Fruit fly (Drosophila melanogaster) whole organism, embryonic: ENCODE results near the gene CG43610.

Source experiments
- ATbp ChIP-seq: fragments of 200-800 bp; sonication (Bioruptor generic); optimal IDR thresholded peaks from 2 replicates; lab custom pipeline; 2017; ENCODE audit warnings: missing biosample characterization, mild to moderate bottlenecking, missing genetic modification characterization, missing genetic modification reagents
- B-H1 ChIP-seq: fragments of 200-800 bp; sonication (Bioruptor generic); IDR thresholded peaks from 3 replicates; pipeline ENCODE4 v1.3.6; 2022; ENCODE audit warnings: missing biosample characterization, missing genetic modification characterization
- Blimp-1 ChIP-seq: fragments of 200-800 bp; sonication (Bioruptor generic); optimal IDR thresholded peaks from 3 replicates; lab custom pipeline; 2018; ENCODE audit warnings: missing biosample characterization, missing genetic modification characterization, mild to moderate bottlenecking, moderate library complexity, missing genetic modification reagents
- CG10321 ChIP-seq: fragments of 200-800 bp; sonication (Bioruptor generic); IDR thresholded peaks from 2 replicates; pipeline ENCODE4 v1.3.6; 2022; ENCODE audit warnings: missing biosample characterization, missing genetic modification characterization
- CG11247 ChIP-seq: fragments of 200-800 bp; sonication (Bioruptor generic); IDR thresholded peaks from 2 replicates; pipeline ENCODE4 v1.3.6; 2022; ENCODE audit warnings: missing biosample characterization, missing genetic modification characterization
- CG11695 ChIP-seq: fragments of 200-800 bp; sonication (Bioruptor generic); IDR thresholded peaks from 3 replicates; pipeline ENCODE4 v1.3.6; 2022; ENCODE audit warnings: missing biosample characterization, missing genetic modification characterization
- CG14965 ChIP-seq: fragments of 200-800 bp; sonication (Bioruptor generic); optimal IDR thresholded peaks from 2 replicates; lab custom pipeline; 2016; ENCODE audit warnings: missing biosample characterization, missing genetic modification characterization, borderline replicate concordance
- CG15479 ChIP-seq: fragments of 200-800 bp; sonication (Bioruptor generic); optimal IDR thresholded peaks from 3 replicates; lab custom pipeline; 2019; ENCODE audit warnings: missing biosample characterization, mild to moderate bottlenecking, missing genetic modification characterization, moderate library complexity
- CG15514 ChIP-seq: fragments of 200-800 bp; sonication (Bioruptor generic); optimal IDR thresholded peaks from 3 replicates; lab custom pipeline; 2017; ENCODE audit warnings: missing biosample characterization, missing genetic modification characterization, mild to moderate bottlenecking, moderate library complexity, missing genetic modification reagents
- CG17361 ChIP-seq: fragments of 200-800 bp; sonication (Bioruptor generic); IDR thresholded peaks from 3 replicates; pipeline ENCODE4 v1.3.6; 2022; ENCODE audit warnings: missing biosample characterization, missing genetic modification characterization
- CG17802 ChIP-seq: fragments of 200-800 bp; sonication (Bioruptor generic); optimal IDR thresholded peaks from 2 replicates; lab custom pipeline; 2018; ENCODE audit warnings: missing biosample characterization, mild to moderate bottlenecking, missing genetic modification characterization, moderate library complexity
- CG2120 ChIP-seq: fragments of 200-800 bp; sonication (Bioruptor generic); optimal IDR thresholded peaks from 3 replicates; lab custom pipeline; 2016; ENCODE audit warnings: missing biosample characterization, missing genetic modification characterization
- CG2199 ChIP-seq: fragments of 200-800 bp; sonication (Bioruptor generic); IDR thresholded peaks from 3 replicates; pipeline ENCODE4 v1.3.6; 2022; ENCODE audit warnings: missing biosample characterization, missing genetic modification characterization
- CG31388 ChIP-seq: fragments of 200-800 bp; sonication (Bioruptor generic); optimal IDR thresholded peaks from 2 replicates; lab custom pipeline; 2016; ENCODE audit warnings: missing biosample characterization, missing genetic modification characterization
- CG3281 ChIP-seq: fragments of 200-800 bp; sonication (Bioruptor generic); optimal IDR thresholded peaks from 3 replicates; lab custom pipeline; 2017; ENCODE audit warnings: missing biosample characterization, mild to moderate bottlenecking, missing genetic modification characterization
- CG3847 ChIP-seq: fragments of 200-800 bp; sonication (Bioruptor generic); IDR thresholded peaks from 2 replicates; pipeline ENCODE4 v1.3.6; 2022; ENCODE audit warnings: missing biosample characterization, missing genetic modification characterization
- CG43689 ChIP-seq: fragments of 200-800 bp; sonication (Bioruptor generic); IDR thresholded peaks from 2 replicates; pipeline ENCODE4 v1.3.6; 2022; ENCODE audit warnings: missing biosample characterization, missing genetic modification characterization
- CG7556 ChIP-seq: fragments of 200-800 bp; sonication (Bioruptor generic); optimal IDR thresholded peaks from 2 replicates; lab custom pipeline; 2017; ENCODE audit warnings: missing biosample characterization, mild to moderate bottlenecking, missing genetic modification characterization
- D19B ChIP-seq: fragments of 200-800 bp; sonication (Bioruptor generic); optimal IDR thresholded peaks from 2 replicates; lab custom pipeline; 2017; ENCODE audit warnings: missing biosample characterization, mild to moderate bottlenecking, missing genetic modification characterization
- Deaf1 ChIP-seq: fragments of 200-800 bp; optimal IDR thresholded peaks from 3 replicates; lab custom pipeline; 2019; ENCODE audit warnings: missing biosample characterization, mild to moderate bottlenecking, missing genetic modification characterization, moderate library complexity
- Doc3 ChIP-seq: fragments of 200-800 bp; sonication (Bioruptor generic); IDR thresholded peaks from 3 replicates; pipeline ENCODE4 v1.3.6; 2022; ENCODE audit warnings: missing biosample characterization, missing genetic modification characterization; ENCODE audit not compliant: partially characterized antibody
- Drgx ChIP-seq: fragments of 200-800 bp; sonication (Bioruptor generic); IDR thresholded peaks from 2 replicates; pipeline ENCODE4 v1.3.6; 2022; ENCODE audit warnings: missing biosample characterization, missing genetic modification characterization
- Jarid2 ChIP-seq: fragments of 200-800 bp; sonication (Bioruptor generic); optimal IDR thresholded peaks from 3 replicates; lab custom pipeline; 2017; ENCODE audit warnings: mild to moderate bottlenecking, missing biosample characterization, missing genetic modification reagents, missing genetic modification characterization
- Mad ChIP-seq: fragments of 200-800 bp; sonication (Bioruptor generic); optimal IDR thresholded peaks from 2 replicates; lab custom pipeline; 2016; ENCODE audit warnings: missing biosample characterization, missing genetic modification characterization
- Max ChIP-seq: fragments of 200-800 bp; sonication (Bioruptor generic); optimal IDR thresholded peaks from 2 replicates; lab custom pipeline; 2016; ENCODE audit warnings: missing biosample characterization, mild to moderate bottlenecking, missing genetic modification characterization
- NfI ChIP-seq: fragments of 200-800 bp; sonication (Bioruptor generic); optimal IDR thresholded peaks from 3 replicates; lab custom pipeline; 2018; ENCODE audit warnings: missing biosample characterization, mild to moderate bottlenecking, missing genetic modification characterization, moderate library complexity
- Poxn ChIP-seq: fragments of 200-800 bp; sonication (Bioruptor generic); IDR thresholded peaks from 2 replicates; pipeline ENCODE4 v1.3.6; 2022; ENCODE audit warnings: missing biosample characterization, missing genetic modification characterization
- Ssrp ChIP-seq: fragments of 200-800 bp; sonication (Bioruptor generic); optimal IDR thresholded peaks from 2 replicates; lab custom pipeline; 2018; ENCODE audit warnings: missing biosample characterization, mild to moderate bottlenecking, missing genetic modification characterization, moderate library complexity
- Usf ChIP-seq: fragments of 200-800 bp; sonication (Bioruptor generic); optimal IDR thresholded peaks from 2 replicates; lab custom pipeline; 2017; ENCODE audit warnings: missing genotype, missing biosample characterization, missing genetic modification characterization
- bsh ChIP-seq, 2 experiments: fragments of 200-800 bp; sonication (Bioruptor generic); optimal IDR thresholded peaks; 2 replicates each; lab custom pipeline; 2017 to 2018; ENCODE audit warnings: mild to moderate bottlenecking in 2 of 2, missing biosample characterization in 2 of 2, missing genetic modification characterization in 2 of 2, moderate library complexity in 1 of 2
- corto ChIP-seq: fragments of 200-800 bp; sonication (Bioruptor generic); optimal IDR thresholded peaks from 2 replicates; lab custom pipeline; 2016; ENCODE audit warnings: missing biosample characterization, mild to moderate bottlenecking, missing genetic modification characterization, moderate library complexity
- dpn ChIP-seq, 2 experiments: fragments of 200-800 bp; sonication (Bioruptor generic); optimal IDR thresholded peaks; 3 replicates each; lab custom pipeline; 2016; ENCODE audit warnings: missing biosample characterization in 2 of 2, missing genetic modification characterization in 2 of 2
- eve ChIP-seq, 2 experiments: fragments of >200 bp; optimal IDR thresholded peaks; 2 replicates each; lab custom pipeline; 2017; ENCODE audit warnings: missing biosample characterization in 2 of 2, missing genetic modification characterization in 2 of 2
- fru ChIP-seq: fragments of >200 bp; optimal IDR thresholded peaks from 2 replicates; lab custom pipeline; 2017
- gfzf ChIP-seq: fragments of 200-800 bp; sonication (Bioruptor generic); optimal IDR thresholded peaks from 2 replicates; lab custom pipeline; 2016; ENCODE audit warnings: missing biosample characterization, mild to moderate bottlenecking, missing genetic modification characterization, moderate library complexity
- gsb-n ChIP-seq: fragments of 200-800 bp; sonication (Bioruptor generic); optimal IDR thresholded peaks from 3 replicates; lab custom pipeline; 2018; ENCODE audit warnings: missing biosample characterization, mild to moderate bottlenecking, missing genetic modification characterization
- hkb ChIP-seq, 2 experiments: fragments of 200-800 bp in 1 of 2; fragments of >200 bp in 1 of 2; sonication (Bioruptor generic) in 1 of 2; IDR thresholded peaks in 1 of 2; optimal IDR thresholded peaks in 1 of 2; 2 replicates each; pipeline versions ENCODE4 v1.3.6 to Lab custom; 2017 to 2022; ENCODE audit warnings: missing biosample characterization in 1 of 2, missing genetic modification characterization in 1 of 2
- jigr1 ChIP-seq: fragments of 200-800 bp; sonication (Bioruptor generic); IDR thresholded peaks from 3 replicates; pipeline ENCODE4 v1.3.6; 2022; ENCODE audit warnings: missing biosample characterization, missing genetic modification characterization
- klu ChIP-seq: fragments of 200-800 bp; sonication (Bioruptor generic); IDR thresholded peaks from 2 replicates; pipeline ENCODE4 v1.3.6; 2022; ENCODE audit warnings: missing biosample characterization, missing genetic modification characterization
- lab ChIP-seq: fragments of 200-800 bp; sonication (Bioruptor generic); optimal IDR thresholded peaks from 3 replicates; lab custom pipeline; 2017; ENCODE audit warnings: missing biosample characterization, missing genetic modification characterization, mild to moderate bottlenecking, moderate library complexity, missing genetic modification reagents
- mirr ChIP-seq: fragments of 200-800 bp; sonication (Bioruptor generic); optimal IDR thresholded peaks from 3 replicates; lab custom pipeline; 2018; ENCODE audit warnings: missing biosample characterization, mild to moderate bottlenecking, missing genetic modification characterization
- onecut ChIP-seq: fragments of 200-800 bp; sonication (Bioruptor generic); IDR thresholded peaks from 2 replicates; pipeline ENCODE4 v1.3.6; 2022; ENCODE audit warnings: missing biosample characterization, missing genetic modification characterization
- pita ChIP-seq: fragments of 200-800 bp; sonication (Bioruptor generic); optimal IDR thresholded peaks from 2 replicates; lab custom pipeline; 2017; ENCODE audit warnings: missing biosample characterization, mild to moderate bottlenecking, missing genetic modification characterization
- ranshi ChIP-seq: fragments of 200-800 bp; sonication (Bioruptor generic); IDR thresholded peaks from 2 replicates; pipeline ENCODE4 v1.3.6; 2022; ENCODE audit warnings: missing biosample characterization, missing genetic modification characterization
- scrt ChIP-seq: fragments of 200-800 bp; sonication (Bioruptor generic); optimal IDR thresholded peaks from 2 replicates; lab custom pipeline; 2018; ENCODE audit warnings: missing biosample characterization, mild to moderate bottlenecking, missing genetic modification characterization, moderate library complexity
- sima ChIP-seq: fragments of 200-800 bp; sonication (Bioruptor generic); optimal IDR thresholded peaks from 2 replicates; lab custom pipeline; 2016; ENCODE audit warnings: missing biosample characterization, missing genetic modification characterization
- stc ChIP-seq: fragments of 200-800 bp; sonication (Bioruptor generic); IDR thresholded peaks from 2 replicates; pipeline ENCODE4 v1.3.6; 2022; ENCODE audit warnings: missing biosample characterization, missing genetic modification characterization
- tio ChIP-seq: fragments of 200-800 bp; sonication (Bioruptor generic); optimal IDR thresholded peaks from 2 replicates; lab custom pipeline; 2017; ENCODE audit warnings: missing biosample characterization, missing genetic modification characterization, inconsistent platforms
- tup ChIP-seq: fragments of 200-800 bp; sonication (Bioruptor generic); optimal IDR thresholded peaks from 2 replicates; lab custom pipeline; 2016; ENCODE audit warnings: missing biosample characterization, mild to moderate bottlenecking, missing genetic modification characterization, moderate library complexity
- vnd ChIP-seq: fragments of 200-800 bp; sonication (Bioruptor generic); IDR thresholded peaks from 3 replicates; pipeline ENCODE4 v1.3.6; 2022; ENCODE audit warnings: missing biosample characterization, missing genetic modification characterization; ENCODE audit not compliant: partially characterized antibody

Gene CG43610

dm6 chr2L:6787973-6788368 is 11.0 kb upstream of the CG43610 start (continued):
- TF ChIP-seq Blimp-1 (GFP tag; lab: Kevin White, UChicago) (peak; percentile 78), Ssrp (peak; percentile 66), CG2199 (GFP tag; lab: Robert Waterston, UW) (no peak), jigr1 (GFP tag; lab: Robert Waterston, UW) (no peak), D19B (no peak), CG11247 (no peak; the same call in 1 of the 2 replicates), corto (GFP tag; lab: Kevin White, UChicago) (no peak), CG3847 (GFP tag; lab: Robert Waterston, UW) (0 out of 2 replicates have a peak, but pooled peaks have one; percentile 5), mirr (GFP tag; lab: Kevin White, UChicago) (no peak), Jarid2 (GFP tag; lab: Kevin White, UChicago) (no peak), CG11695 (GFP tag; lab: Robert Waterston, UW) (peak; percentile 20; the same call in 1 of the 3 replicates), CG7556 (peak; percentile 61), pita (no peak), CG17361 (GFP tag; lab: Robert Waterston, UW) (peak; percentile 63; the same call in 2 of the 3 replicates), sima (GFP tag; lab: Kevin White, UChicago) (peak; percentile 31), CG15514 (GFP tag; lab: Kevin White, UChicago) (no peak), tup (GFP tag; lab: Kevin White, UChicago) (no peak), CG15479 (GFP tag; lab: Kevin White, UChicago) (no peak), gfzf (GFP tag; lab: Kevin White, UChicago) (no peak), lab (GFP tag; lab: Kevin White, UChicago) (no peak), eve (GFP tag; optimal IDR thresholded peaks at IDR 0.05; lab: Kevin White, UChicago) (peak in 1 of 2 experiments; percentile 88), bsh (GFP tag; optimal IDR thresholded peaks at IDR 0.05; lab: Kevin White, UChicago) (peak in 1 of 2 experiments; percentile 88), scrt (no peak), vnd (GFP tag; lab: Robert Waterston, UW) (no peak), ATbp (GFP tag; lab: Kevin White, UChicago) (peak; percentile 59), fru (lab: Kevin White, UChicago) (no peak), Deaf1 (tag; lab: Kevin White, UChicago) (peak; percentile 71), Max (GFP tag; lab: Kevin White, UChicago) (no peak), CG14965 (no peak), CG43689 (no peak), CG10321 (GFP tag; lab: Robert Waterston, UW) (no peak), stc (peak; percentile 34; the same call in 1 of the 2 replicates), gsb-n (tag; lab: Kevin White, UChicago) (peak; percentile 42), klu (GFP tag; lab: Robert Waterston, UW) (no peak), hkb (optimal IDR thresholded peaks at IDR 0.05; lab: Kevin White, UChicago) (no peak), hkb (GFP tag; IDR thresholded peaks at IDR 0.05; lab: Robert Waterston, UW) (peak; percentile 48; the same call in 1 of the 2 replicates), dpn (GFP tag; optimal IDR thresholded peaks at IDR 0.05; lab: Kevin White, UChicago) (peak; percentile 54 to 61), Poxn (GFP tag; lab: Robert Waterston, UW) (no peak), onecut (GFP tag; lab: Robert Waterston, UW) (no peak), CG17802 (tag; lab: Kevin White, UChicago) (peak; percentile 41), Doc3 (no peak), NfI (GFP tag; lab: Kevin White, UChicago) (peak; percentile 52), CG31388 (GFP tag; lab: Kevin White, UChicago) (no peak), CG2120 (GFP tag; lab: Kevin White, UChicago) (peak; percentile 35), Usf (GFP tag; lab: Kevin White, UChicago) (no peak), Drgx (peak; percentile 57), Mad (GFP tag; lab: Kevin White, UChicago) (peak; percentile 12), B-H1 (GFP tag; lab: Robert Waterston, UW) (no peak; the same call in 2 of the 3 replicates), CG3281 (GFP tag; lab: Kevin White, UChicago) (peak; percentile 35), tio (peak; percentile 57), ranshi (GFP tag; lab: Robert Waterston, UW) (peak; percentile 49; the same call in 1 of the 2 replicates)
